Worm (Caenorhabditis elegans): ENCODE measurements around the gene Y75B7B.2.

Gene Y75B7B.2

DNA sequence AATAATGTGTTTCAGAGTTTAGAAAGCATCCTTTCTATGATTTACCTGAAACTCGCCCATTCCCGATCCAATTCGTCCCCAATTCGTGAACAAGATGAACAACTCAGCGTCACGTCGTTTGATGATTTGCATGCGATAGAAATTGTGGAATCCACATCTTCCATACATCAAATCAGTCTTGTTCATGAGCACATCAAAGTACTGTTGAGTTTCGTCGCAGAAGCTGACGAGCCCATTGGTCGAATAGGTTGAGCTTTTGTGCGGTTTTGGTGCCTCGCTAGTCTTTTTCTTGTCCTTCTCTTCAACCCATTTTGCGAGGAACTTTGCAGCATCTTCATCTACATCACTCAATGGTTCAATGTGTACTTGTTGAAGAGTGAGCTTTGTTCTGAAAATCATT is 2.1 kb upstream of the Y75B7B.2 start:
- TF ChIP-seq ztf-4 (tag; optimal IDR thresholded peaks at IDR 0.05), result no peak
- no peak for TF ChIP-seq nhr-10 (tag; optimal IDR thresholded peaks at IDR 0.05)
- TF ChIP-seq aly-2 (tag; optimal IDR thresholded peaks at IDR 0.05), result no peak
- no peak for TF ChIP-seq snpc-4 (tag; optimal IDR thresholded peaks at IDR 0.05)
- TF ChIP-seq unc-62 (GFP tag; optimal IDR thresholded peaks at IDR 0.05), result no peak
- no peak for TF ChIP-seq dmd-4 (tag; optimal IDR thresholded peaks at IDR 0.05)
- TF ChIP-seq crh-2 (tag; optimal IDR thresholded peaks at IDR 0.05), result no peak
- no peak for TF ChIP-seq lin-11 (tag; optimal IDR thresholded peaks at IDR 0.05)
- TF ChIP-seq lin-39 (tag; optimal IDR thresholded peaks at IDR 0.05), result no peak
- TF ChIP-seq unc-55 (GFP tag; optimal IDR thresholded peaks at IDR 0.05), result no peak
- no peak for TF ChIP-seq nhr-77 (tag; optimal IDR thresholded peaks at IDR 0.05)
- no peak for TF ChIP-seq peb-1 (tag; optimal IDR thresholded peaks at IDR 0.05)
- TF ChIP-seq Y55F3AM.14 (GFP tag; optimal IDR thresholded peaks at IDR 0.05), result no peak
- TF ChIP-seq F13H6.1 (tag; optimal IDR thresholded peaks at IDR 0.05), result no peak
- TF ChIP-seq sem-4 (tag; optimal IDR thresholded peaks at IDR 0.05), result no peak

DNA sequence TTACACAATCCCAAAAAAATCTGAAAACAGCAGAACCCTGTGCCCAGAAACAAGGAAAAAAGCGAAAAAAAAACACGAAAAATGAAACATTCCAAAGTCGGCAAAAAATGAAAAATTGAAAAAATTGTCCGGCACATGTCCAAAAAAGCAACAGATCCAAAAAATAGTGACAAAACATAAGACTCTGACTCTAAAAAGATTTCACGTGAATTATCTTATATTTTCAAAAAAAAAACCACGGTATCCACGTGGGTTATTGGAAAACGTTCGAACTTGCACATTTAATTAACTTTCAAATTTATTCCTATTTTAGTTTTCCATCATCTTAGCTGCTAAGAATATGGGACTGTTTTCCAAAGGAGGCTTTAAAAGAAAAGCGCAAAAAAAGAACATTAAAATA is 5.2 kb downstream of the Y75B7B.2 start, which contains the start of gene Y75B7B.1:
Y75B7B.1 (plus strand) TSS at position 301 of the 400 bp plus-strand sequence.
- TF ChIP-seq peb-1 (tag; optimal IDR thresholded peaks at IDR 0.05), result no peak
- TF ChIP-seq fos-1 (tag; optimal IDR thresholded peaks at IDR 0.05), result no peak
- no peak for TF ChIP-seq ZK546.5 (tag; optimal IDR thresholded peaks at IDR 0.05)
- TF ChIP-seq elt-1 (tag; optimal IDR thresholded peaks at IDR 0.05), result no peak
- TF ChIP-seq ama-1 (optimal IDR thresholded peaks at IDR 0.05), result no peak
- TF ChIP-seq snpc-4 (tag; optimal IDR thresholded peaks at IDR 0.05), result no peak
- no peak for TF ChIP-seq sma-3 (GFP tag; optimal IDR thresholded peaks at IDR 0.05)
- no peak for TF ChIP-seq aly-2 (tag; optimal IDR thresholded peaks at IDR 0.05)
- no peak for TF ChIP-seq alr-1 (tag; optimal IDR thresholded peaks at IDR 0.05)
- no peak for TF ChIP-seq dmd-4 (tag; optimal IDR thresholded peaks at IDR 0.05)
- TF ChIP-seq crh-2 (tag; optimal IDR thresholded peaks at IDR 0.05), result no peak
- no peak for TF ChIP-seq nhr-129 (tag; optimal IDR thresholded peaks at IDR 0.05)
- no peak for TF ChIP-seq mab-5 (tag; optimal IDR thresholded peaks at IDR 0.05)
- no peak for TF ChIP-seq unc-55 (GFP tag; optimal IDR thresholded peaks at IDR 0.05)
- TF ChIP-seq blmp-1 (tag; optimal IDR thresholded peaks at IDR 0.05; ENCODE audit: insufficient read depth), result no peak

DNA sequence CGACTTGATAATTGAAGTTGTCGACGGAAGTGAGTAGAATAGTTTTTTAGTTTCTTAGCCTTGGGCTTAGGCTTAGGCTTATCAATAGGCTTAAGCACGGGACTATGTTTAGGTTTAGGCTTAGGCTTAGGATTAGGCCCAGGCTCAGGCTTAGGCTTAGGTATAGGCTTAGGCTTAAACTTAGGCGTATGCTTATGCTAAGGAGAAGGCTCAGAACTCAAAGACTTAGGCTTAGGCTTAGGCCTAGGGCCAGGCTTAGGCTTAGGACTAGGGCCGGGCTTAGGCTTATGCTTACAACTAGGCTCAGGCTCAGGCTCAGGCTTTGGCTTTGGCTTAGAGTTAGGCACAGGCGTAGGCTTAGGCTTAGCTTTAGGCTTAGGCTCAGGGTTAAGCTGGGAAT is 9.3 kb downstream of the Y75B7B.2 start:
- TF ChIP-seq ama-1 (optimal IDR thresholded peaks at IDR 0.05) (no peak), nhr-11 (tag; optimal IDR thresholded peaks at IDR 0.05) (no peak), unc-62 (GFP tag; optimal IDR thresholded peaks at IDR 0.05) (no peak), ztf-11 (tag; optimal IDR thresholded peaks at IDR 0.05) (no peak), nhr-10 (tag; optimal IDR thresholded peaks at IDR 0.05) (no peak), unc-39 (tag; optimal IDR thresholded peaks at IDR 0.05) (no peak), elt-3 (tag; optimal IDR thresholded peaks at IDR 0.05) (no peak), sma-9 (GFP tag; optimal IDR thresholded peaks at IDR 0.05) (no peak), sma-9 (tag; optimal IDR thresholded peaks at IDR 0.05) (no peak), lin-13 (GFP tag; optimal IDR thresholded peaks at IDR 0.05) (no peak), blmp-1 (tag; optimal IDR thresholded peaks at IDR 0.05; ENCODE audit: insufficient read depth) (no peak), ZK546.5 (tag; optimal IDR thresholded peaks at IDR 0.05) (no peak), ceh-16 (tag; optimal IDR thresholded peaks at IDR 0.05) (no peak), F13H6.1 (tag; optimal IDR thresholded peaks at IDR 0.05) (no peak), elt-1 (tag; optimal IDR thresholded peaks at IDR 0.05) (no peak), lsy-2 (tag; optimal IDR thresholded peaks at IDR 0.05) (no peak), dmd-4 (tag; optimal IDR thresholded peaks at IDR 0.05) (no peak), nhr-23 (tag; optimal IDR thresholded peaks at IDR 0.05) (no peak), skn-1 (tag; optimal IDR thresholded peaks at IDR 0.05) (no peak), sem-4 (tag; optimal IDR thresholded peaks at IDR 0.05) (no peak)

DNA sequence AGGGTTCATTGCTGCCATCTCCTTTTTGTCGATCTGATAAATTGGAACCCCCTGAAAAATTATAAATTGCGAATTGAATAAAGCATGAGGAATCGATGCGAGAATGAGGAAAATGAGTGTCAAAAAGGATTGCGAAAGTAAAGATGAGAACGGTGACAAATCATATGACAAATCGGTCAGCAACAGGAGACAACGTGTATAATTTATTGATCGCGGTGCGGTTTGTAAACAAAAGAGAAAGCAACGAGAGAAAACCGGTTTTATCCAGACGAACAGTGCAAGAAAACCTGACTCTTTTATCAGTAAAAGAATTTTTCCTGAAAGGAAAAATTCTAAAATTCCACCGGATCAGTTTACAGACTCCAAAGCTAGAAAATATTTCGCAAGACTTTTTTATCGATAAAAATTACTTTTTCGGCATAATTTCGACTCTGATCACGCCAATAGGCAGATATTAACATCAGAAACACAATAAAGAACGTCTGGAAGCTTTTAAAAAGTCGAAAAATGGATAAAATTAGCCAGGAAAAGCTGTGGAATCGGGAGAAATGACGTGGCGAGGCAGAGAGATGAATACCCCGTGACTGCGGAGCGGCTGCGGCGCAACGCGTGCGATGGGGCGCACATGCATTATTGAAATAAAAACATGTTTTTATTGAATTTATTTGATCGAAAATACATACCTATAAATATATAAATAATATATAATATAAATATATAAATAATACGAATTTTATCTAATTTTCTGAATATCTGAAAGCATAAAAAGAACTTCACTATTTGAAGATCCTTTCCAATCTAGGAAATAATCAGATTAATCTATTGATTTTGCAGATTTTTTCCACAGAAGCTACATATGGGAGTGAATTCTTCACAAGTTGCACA is 11.6 kb downstream of the Y75B7B.2 start, which contains the start of the genes rab-1 and C39F7.5:
rab-1 (minus strand) TSS at position 51 of the 885 bp plus-strand sequence.
C39F7.5 (plus strand) TSS at position 835 of the 885 bp plus-strand sequence.
- TF ChIP-seq nhr-11 (tag; optimal IDR thresholded peaks at IDR 0.05) (no peak), zag-1 (tag; optimal IDR thresholded peaks at IDR 0.05) (no peak), nhr-25 (tag; optimal IDR thresholded peaks at IDR 0.05) (peak; percentile 27), mdl-1 (tag; optimal IDR thresholded peaks at IDR 0.05) (no peak), elt-3 (tag; optimal IDR thresholded peaks at IDR 0.05) (no peak), mbf-1 (tag; optimal IDR thresholded peaks at IDR 0.05) (no peak), sem-4 (tag; optimal IDR thresholded peaks at IDR 0.05) (peak; percentile 36), blmp-1 (tag; optimal IDR thresholded peaks at IDR 0.05; ENCODE audit: insufficient read depth) (no peak), ztf-4 (tag; optimal IDR thresholded peaks at IDR 0.05) (no peak), skn-1 (tag; optimal IDR thresholded peaks at IDR 0.05) (no peak), sma-9 (GFP tag; optimal IDR thresholded peaks at IDR 0.05) (peak; percentile 18), sma-9 (tag; optimal IDR thresholded peaks at IDR 0.05) (no peak), lin-39 (tag; optimal IDR thresholded peaks at IDR 0.05) (no peak), nhr-12 (tag; optimal IDR thresholded peaks at IDR 0.05) (no peak), ceh-16 (tag; optimal IDR thresholded peaks at IDR 0.05) (no peak), nhr-77 (tag; optimal IDR thresholded peaks at IDR 0.05) (no peak), peb-1 (tag; optimal IDR thresholded peaks at IDR 0.05) (no peak), crh-2 (tag; optimal IDR thresholded peaks at IDR 0.05) (peak; percentile 98), egl-27 (tag; optimal IDR thresholded peaks at IDR 0.05) (no peak), nhr-10 (tag; optimal IDR thresholded peaks at IDR 0.05) (no peak), lsy-2 (tag; optimal IDR thresholded peaks at IDR 0.05) (peak in 1 of 2 experiments; percentile 65), F13H6.1 (tag; optimal IDR thresholded peaks at IDR 0.05) (peak; percentile 4), unc-39 (tag; optimal IDR thresholded peaks at IDR 0.05) (no peak), sma-3 (GFP tag; optimal IDR thresholded peaks at IDR 0.05) (peak; percentile 39), ztf-11 (tag; optimal IDR thresholded peaks at IDR 0.05) (no peak), ceh-82 (tag; optimal IDR thresholded peaks at IDR 0.05) (no peak), mab-5 (tag; optimal IDR thresholded peaks at IDR 0.05) (no peak), fos-1 (tag; optimal IDR thresholded peaks at IDR 0.05) (peak; percentile 57), lin-13 (GFP tag; optimal IDR thresholded peaks at IDR 0.05) (peak; percentile 64)
